Worm (Caenorhabditis elegans): Measurements from ENCODE around the gene C05E4.15.

- TF ChIP-seq dao-5 (tag; optimal IDR thresholded peaks at IDR 0.05): no peak
- TF ChIP-seq him-1 (tag; optimal IDR thresholded peaks at IDR 0.05): no peak
- no peak for TF ChIP-seq W03F9.2 (tag; optimal IDR thresholded peaks at IDR 0.05)
These were observed 43.4 kb upstream of the C05E4.15 start, which contains the start of gene nhr-270 for ce11 chrV:804485-804884.

Data from whole organism, L4/young adult.